Worm (Caenorhabditis elegans): ENCODE data around the gene F21H7.12.

ce11 chrV:16249105-16249504 lies 19.1 kb downstream of the F21H7.12 start:
- no peak for TF ChIP-seq dve-1 (tag; optimal IDR thresholded peaks at IDR 0.05; ENCODE audit: insufficient read depth)
- TF ChIP-seq mdl-1 (tag; optimal IDR thresholded peaks at IDR 0.05), result no peak
- no peak for TF ChIP-seq unc-130 (GFP tag; optimal IDR thresholded peaks at IDR 0.05)
- no peak for TF ChIP-seq aly-2 (tag; optimal IDR thresholded peaks at IDR 0.05)

Data from whole organism, L4 larva.